Comparison of ENCODE assay signal across 2 fruit fly cellular contexts in the genomic region with DNA sequence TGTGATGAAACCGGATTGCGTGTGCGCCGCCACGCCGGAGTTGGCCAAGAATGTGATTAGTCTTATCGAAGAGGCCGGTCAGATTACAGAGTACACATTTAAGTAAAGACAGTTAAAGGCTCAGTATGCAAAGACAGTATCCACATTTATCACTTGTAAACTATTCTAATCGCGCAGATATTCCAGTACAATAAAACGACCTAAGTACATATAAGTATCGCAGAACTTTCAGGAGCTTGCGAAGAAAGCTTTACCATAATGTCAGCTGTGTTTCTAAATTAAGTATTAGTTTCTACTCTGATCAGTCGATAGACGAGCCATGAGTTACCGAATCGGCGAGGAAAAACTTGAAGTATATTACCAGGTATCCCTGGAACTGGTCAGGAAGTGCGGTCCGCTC.
A peak's percentile ranks its signal among the peaks of the same experiment; 100 is the strongest.
TF ChIP-seq lines count a peak whose summit lies in the region.

A gene (plus strand): TSS at position 301 of the 400 bp plus-strand sequence.

- no peak for TF ChIP-seq CTCF in whole organism, embryonic (GFP tag; optimal IDR thresholded peaks at IDR 0.05; lab: Kevin White, UChicago)

TF ChIP-seq in whole organism, adult, 20 proteins besides CTCF, POLR2A, EP300 and RAD21:
- TF ChIP-seq CG33017 (tag; optimal IDR thresholded peaks at IDR 0.05; lab: Kevin White, UChicago), result peak; percentile 24
- TF ChIP-seq Hr96 (GFP tag; optimal IDR thresholded peaks at IDR 0.05; lab: Kevin White, UChicago), result no peak
- TF ChIP-seq tj (GFP tag; optimal IDR thresholded peaks at IDR 0.05; lab: Kevin White, UChicago), result no peak
- TF ChIP-seq CG7045 (GFP tag; optimal IDR thresholded peaks at IDR 0.05; lab: Kevin White, UChicago), result no peak
- no peak for TF ChIP-seq Clk (GFP tag; optimal IDR thresholded peaks at IDR 0.05; lab: Kevin White, UChicago)

TF ChIP-seq in whole organism, embryonic, 481 proteins besides CTCF, POLR2A, EP300 and RAD21:
- TF ChIP-seq bbx (GFP tag; IDR thresholded peaks at IDR 0.05; lab: Robert Waterston, UW; ENCODE audit: partially characterized antibody) (no peak), sd (tag; optimal IDR thresholded peaks at IDR 0.05; lab: Kevin White, UChicago) (peak; percentile 22), Hand (GFP tag; optimal IDR thresholded peaks at IDR 0.05; lab: Kevin White, UChicago) (no peak), mirr (GFP tag; optimal IDR thresholded peaks at IDR 0.05; lab: Kevin White, UChicago) (peak; percentile 66), exex (tag; optimal IDR thresholded peaks at IDR 0.05; lab: Kevin White, UChicago) (peak; percentile 48)
